Fruit fly (Drosophila melanogaster) whole organism, prepupa: ENCODE results near the gene COX7AL2.

ENCODE experiments used
- CG10669 ChIP-seq: fragments of 200-800 bp; sonication (Bioruptor generic); optimal IDR thresholded peaks from 3 replicates; lab custom pipeline; 2018; ENCODE audit warnings: missing biosample characterization, mild to moderate bottlenecking, missing genetic modification characterization, moderate library complexity
- CG11762 ChIP-seq: fragments of 200-800 bp; sonication (Bioruptor generic); optimal IDR thresholded peaks from 3 replicates; lab custom pipeline; 2016; ENCODE audit warnings: missing biosample characterization, missing genetic modification characterization; ENCODE audit not compliant: insufficient read depth
- CG15336 ChIP-seq: fragments of 200-800 bp; sonication (Bioruptor generic); IDR thresholded peaks from 2 replicates; pipeline ENCODE4 v1.3.6; 2022; ENCODE audit warnings: missing biosample characterization, missing genetic modification characterization
- CG3032 ChIP-seq: fragments of 200-800 bp; optimal IDR thresholded peaks from 2 replicates; lab custom pipeline; 2019; ENCODE audit warnings: missing biosample characterization, mild to moderate bottlenecking, missing genetic modification characterization, moderate library complexity
- CG32006 ChIP-seq: fragments of 200-800 bp; sonication (Bioruptor generic); optimal IDR thresholded peaks from 3 replicates; lab custom pipeline; 2017; ENCODE audit warnings: missing biosample characterization, mild to moderate bottlenecking, missing genetic modification characterization
- CG3919 ChIP-seq: fragments of 200-800 bp; sonication (Bioruptor generic); optimal IDR thresholded peaks from 3 replicates; lab custom pipeline; 2016; ENCODE audit warnings: missing biosample characterization, missing genetic modification characterization
- CG4318 ChIP-seq: fragments of 200-800 bp; sonication (Bioruptor generic); optimal IDR thresholded peaks from 3 replicates; lab custom pipeline; 2017; ENCODE audit warnings: missing biosample characterization, mild to moderate bottlenecking, missing genetic modification characterization
- CG6163 ChIP-seq: fragments of 200-800 bp; sonication (Bioruptor generic); IDR thresholded peaks from 3 replicates; pipeline ENCODE4 v1.3.6; 2022; ENCODE audit warnings: missing biosample characterization, missing genetic modification characterization
- CG6276 ChIP-seq: fragments of 200-800 bp; sonication (Bioruptor generic); optimal IDR thresholded peaks from 2 replicates; lab custom pipeline; 2017; ENCODE audit warnings: missing biosample characterization, mild to moderate bottlenecking, missing genetic modification characterization
- CG6854 ChIP-seq: fragments of 200-800 bp; sonication (Bioruptor generic); optimal IDR thresholded peaks from 2 replicates; lab custom pipeline; 2017; ENCODE audit warnings: missing biosample characterization, mild to moderate bottlenecking, missing genetic modification characterization
- CG8319 ChIP-seq: fragments of 200-800 bp; sonication (Bioruptor generic); optimal IDR thresholded peaks from 3 replicates; lab custom pipeline; 2016; ENCODE audit warnings: missing biosample characterization, missing genetic modification characterization
- Eip78C ChIP-seq: fragments of 200-800 bp; sonication (Bioruptor generic); peaks from one replicate; lab custom pipeline; 2016; ENCODE audit warnings: missing biosample characterization, missing genetic modification characterization
- Eip93F ChIP-seq: fragments of 200-800 bp; sonication (Bioruptor generic); optimal IDR thresholded peaks from 2 replicates; lab custom pipeline; 2016; ENCODE audit warnings: missing biosample characterization, mild to moderate bottlenecking, missing genetic modification characterization
- Ets96B ChIP-seq: fragments of 200-800 bp; optimal IDR thresholded peaks from 2 replicates; lab custom pipeline; 2019; ENCODE audit warnings: missing biosample characterization, mild to moderate bottlenecking, missing genetic modification characterization, moderate library complexity
- Gug ChIP-seq: fragments of 200-800 bp; sonication (Bioruptor generic); IDR thresholded peaks from 2 replicates; pipeline ENCODE4 v1.3.6; 2022; ENCODE audit warnings: missing biosample characterization, missing genetic modification characterization
- Hr39 ChIP-seq: fragments of 200-800 bp; sonication (Bioruptor generic); optimal IDR thresholded peaks from 2 replicates; lab custom pipeline; 2016; ENCODE audit warnings: missing biosample characterization, missing genetic modification characterization
- Hr4 ChIP-seq: fragments of 200-800 bp; sonication (Bioruptor generic); optimal IDR thresholded peaks from 3 replicates; lab custom pipeline; 2016; ENCODE audit warnings: missing biosample characterization, missing genetic modification characterization
- Lpt ChIP-seq: fragments of 200-800 bp; sonication (Bioruptor generic); optimal IDR thresholded peaks from 3 replicates; lab custom pipeline; 2016; ENCODE audit warnings: missing biosample characterization, missing genetic modification characterization
- Met ChIP-seq: fragments of 200-800 bp; sonication (Bioruptor generic); optimal IDR thresholded peaks from 3 replicates; lab custom pipeline; 2016; ENCODE audit warnings: missing biosample characterization, missing genetic modification characterization
- Smox ChIP-seq: fragments of 200-800 bp; sonication (Bioruptor generic); optimal IDR thresholded peaks from 3 replicates; lab custom pipeline; 2016; ENCODE audit warnings: missing biosample characterization, missing genetic modification characterization
- Sox14 ChIP-seq: fragments of 200-800 bp; sonication (Bioruptor generic); optimal IDR thresholded peaks from 3 replicates; lab custom pipeline; 2016; ENCODE audit warnings: missing biosample characterization, missing genetic modification characterization
- acj6 ChIP-seq: fragments of 200-800 bp; sonication (Bioruptor generic); optimal IDR thresholded peaks from 3 replicates; lab custom pipeline; 2016; ENCODE audit warnings: missing biosample characterization, missing genetic modification characterization
- eg ChIP-seq: fragments of 200-800 bp; sonication (Bioruptor generic); IDR thresholded peaks from 3 replicates; pipeline ENCODE4 v1.3.6; 2022; ENCODE audit warnings: missing biosample characterization, missing genetic modification characterization
- esn ChIP-seq: fragments of 200-800 bp; sonication (Bioruptor generic); optimal IDR thresholded peaks from 2 replicates; lab custom pipeline; 2016; ENCODE audit warnings: missing biosample characterization, mild to moderate bottlenecking, missing genetic modification characterization, moderate library complexity
- fd59A ChIP-seq: fragments of 200-800 bp; sonication (Bioruptor generic); optimal IDR thresholded peaks from 2 replicates; lab custom pipeline; 2017; ENCODE audit warnings: missing biosample characterization, mild to moderate bottlenecking, missing genetic modification characterization, missing genetic modification reagents
- fd85E ChIP-seq: fragments of 200-800 bp; sonication (Bioruptor generic); optimal IDR thresholded peaks from 3 replicates; lab custom pipeline; 2016; ENCODE audit warnings: missing biosample characterization, missing genetic modification characterization
- fkh ChIP-seq: fragments of 200-800 bp; sonication (Bioruptor generic); optimal IDR thresholded peaks from 3 replicates; lab custom pipeline; 2017; ENCODE audit warnings: missing biosample characterization, mild to moderate bottlenecking, missing genetic modification characterization, moderate library complexity
- lz ChIP-seq: fragments of 200-800 bp; sonication (Bioruptor generic); optimal IDR thresholded peaks from 3 replicates; lab custom pipeline; 2016; ENCODE audit warnings: missing biosample characterization, missing genetic modification characterization
- spab ChIP-seq: fragments of 200-800 bp; sonication (Bioruptor generic); optimal IDR thresholded peaks from 2 replicates; lab custom pipeline; 2017; ENCODE audit warnings: missing biosample characterization, mild to moderate bottlenecking, missing genetic modification characterization, missing genetic modification reagents
- svp ChIP-seq: fragments of 200-800 bp; sonication (Bioruptor generic); peaks from one replicate; lab custom pipeline; 2016; ENCODE audit warnings: missing biosample characterization, missing genetic modification characterization
- vri ChIP-seq: fragments of 200-800 bp; sonication (Bioruptor generic); optimal IDR thresholded peaks from 3 replicates; lab custom pipeline; 2016; ENCODE audit warnings: missing biosample characterization, mild to moderate bottlenecking, missing genetic modification characterization

Gene COX7AL2

DNA sequence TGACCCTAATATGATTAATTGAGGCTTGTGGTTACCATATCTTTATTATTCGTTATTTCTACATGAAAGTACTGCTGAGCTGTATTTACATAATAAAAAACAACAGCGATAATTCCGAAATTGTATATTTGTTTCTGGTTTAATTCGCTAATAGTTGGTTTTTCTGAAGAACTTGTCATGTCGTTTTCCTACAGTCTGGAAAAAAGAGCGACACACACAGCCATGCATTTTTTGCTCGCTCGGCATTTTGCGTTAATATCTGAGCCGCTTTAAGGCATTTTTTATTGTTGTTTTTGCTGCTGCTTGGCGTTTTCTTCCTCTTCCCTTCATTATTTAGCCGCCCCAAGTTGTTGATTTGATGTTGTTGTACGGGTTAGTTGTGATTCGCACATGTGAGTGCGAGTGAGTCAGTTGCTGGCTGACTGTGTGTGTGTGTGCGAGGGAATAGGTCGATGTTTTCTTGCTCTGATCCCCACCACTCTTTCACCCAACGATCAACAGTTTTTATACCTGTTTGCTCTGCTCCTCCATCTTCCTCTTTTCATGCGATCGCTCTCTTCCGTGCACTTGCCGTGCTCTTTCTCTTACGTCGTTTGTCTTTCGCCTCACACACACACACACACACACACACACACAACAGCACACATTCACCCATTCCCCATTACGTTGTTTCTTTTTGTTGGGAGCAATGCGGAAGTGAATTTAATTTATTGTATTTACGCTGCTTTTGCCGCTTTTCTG lies 22.5 kb downstream of the COX7AL2 start (continued):
- TF ChIP-seq fd59A (GFP tag; lab: Kevin White, UChicago) (no peak), Gug (GFP tag; lab: Robert Waterston, UW) (0 out of 2 replicates have a peak, but pooled peaks have one; percentile 15), spab (GFP tag; lab: Kevin White, UChicago) (peak; percentile 18), fd85E (GFP tag; lab: Kevin White, UChicago) (no peak), Sox14 (GFP tag; lab: Kevin White, UChicago) (peak; percentile 47), CG4318 (GFP tag; lab: Kevin White, UChicago) (no peak), Smox (GFP tag; lab: Kevin White, UChicago) (peak; percentile 48), CG15336 (GFP tag; lab: Robert Waterston, UW) (peak; percentile 59; the same call in 1 of the 2 replicates), CG11762 (GFP tag; lab: Kevin White, UChicago) (no peak), Eip78C (GFP tag; lab: Kevin White, UChicago) (peak; percentile 86), Hr39 (peak; percentile 7), CG8319 (GFP tag; lab: Kevin White, UChicago) (no peak), CG3032 (tag; lab: Kevin White, UChicago) (no peak), esn (peak; percentile 55), CG10669 (no peak), Eip93F (GFP tag; lab: Kevin White, UChicago) (no peak), Hr4 (no peak), CG6276 (GFP tag; lab: Kevin White, UChicago) (no peak), lz (GFP tag; lab: Kevin White, UChicago) (peak; percentile 18), svp (GFP tag; lab: Kevin White, UChicago) (peak; percentile 80), vri (peak; percentile 51)

dm6 chr2L:2173604-2174003 lies 24.1 kb downstream of the COX7AL2 start:
- TF ChIP-seq fkh = peak; percentile 16
- peak; percentile 6 for TF ChIP-seq Lpt
- no peak for TF ChIP-seq CG11762 (GFP tag; lab: Kevin White, UChicago)

- TF ChIP-seq Met (no peak), spab (GFP tag; lab: Kevin White, UChicago) (no peak), Ets96B (tag; lab: Kevin White, UChicago) (no peak), Eip78C (GFP tag; lab: Kevin White, UChicago) (no peak), fd59A (GFP tag; lab: Kevin White, UChicago) (no peak)
These were observed 24.5 kb downstream of the COX7AL2 start for dm6 chr2L:2173191-2173590.

DNA sequence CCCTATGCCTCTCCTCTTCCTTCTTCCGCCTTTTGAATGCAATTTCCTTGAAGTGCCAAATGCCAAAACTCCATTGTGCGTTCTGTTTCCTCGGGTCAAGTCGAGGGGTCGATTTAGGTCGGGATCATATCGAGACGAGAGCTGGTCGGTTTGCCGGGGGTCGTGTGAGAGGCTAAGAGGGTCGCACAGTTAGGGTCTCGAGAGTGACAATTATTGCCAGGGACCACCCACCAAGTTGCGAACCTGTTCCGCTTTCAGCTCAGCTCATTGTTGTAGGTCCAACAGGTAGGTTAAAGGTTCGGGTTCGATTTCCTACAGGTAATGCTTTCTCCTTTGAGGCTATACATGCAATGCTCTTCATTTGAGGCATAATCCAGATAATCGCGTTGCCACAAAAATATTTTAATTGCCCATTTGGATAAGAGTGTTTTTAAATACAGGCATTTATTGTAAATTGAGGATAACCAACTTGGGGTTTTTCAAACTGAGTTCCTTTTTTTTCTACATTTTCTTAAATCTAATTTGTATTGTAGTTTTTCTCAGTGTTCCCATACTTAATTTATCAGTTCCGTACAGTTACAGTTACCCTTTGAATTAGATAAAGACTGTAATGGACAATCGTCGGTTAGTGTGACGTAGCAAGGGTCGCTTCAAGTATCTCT lies 25.1 kb downstream of the COX7AL2 start:
- TF ChIP-seq acj6 (GFP tag; lab: Kevin White, UChicago) (peak; percentile 25), CG3919 (GFP tag; lab: Kevin White, UChicago) (no peak), eg (GFP tag; lab: Robert Waterston, UW) (no peak), svp (GFP tag; lab: Kevin White, UChicago) (peak; percentile 60), CG6854 (GFP tag; lab: Kevin White, UChicago) (no peak), CG6163 (GFP tag; lab: Robert Waterston, UW) (0 out of 3 replicates have a peak, but pooled peaks have one; percentile 38), CG32006 (GFP tag; lab: Kevin White, UChicago) (peak; percentile 6), Eip78C (GFP tag; lab: Kevin White, UChicago) (peak; percentile 63)
- TF ChIP-seq, all 60 proteins: peak for 5
